Worm (Caenorhabditis elegans) whole organism, L4 larva: ENCODE results near the gene T19B10.12.

Source experiments
- F10B5.3 ChIP-seq: sonication (generic microtip); optimal IDR thresholded peaks from 2 replicates; lab custom pipeline; 2016; ENCODE audit warnings: mild to moderate bottlenecking, missing genetic modification characterization, missing compliant biosample characterization
- F26F4.8 ChIP-seq: fragments of 200-800 bp; sonication (Bioruptor generic); conservative IDR thresholded peaks from 2 replicates; pipeline ENCODE4 v1.3.6; 2022; ENCODE audit warnings: missing genetic modification characterization, missing compliant biosample characterization
- F37D6.2 ChIP-seq: sonication (generic microtip); optimal IDR thresholded peaks from 2 replicates; lab custom pipeline; 2016; ENCODE audit warnings: mild to moderate bottlenecking, missing genetic modification characterization, missing compliant biosample characterization
- F44E2.7 ChIP-seq: fragments of 200-800 bp; sonication (Bioruptor generic); IDR thresholded peaks from 2 replicates; pipeline ENCODE4 v2.1.2; 2022; ENCODE audit warnings: missing genetic modification characterization, missing compliant biosample characterization
- T20F7.1 ChIP-seq: fragments of 200-800 bp; sonication (Bioruptor generic); optimal IDR thresholded peaks from 2 replicates; lab custom pipeline; 2018; ENCODE audit warnings: mild to moderate bottlenecking, missing genetic modification characterization, missing compliant biosample characterization
- Y5F2A.4 ChIP-seq: fragments of 200-800 bp; sonication (Bioruptor generic); optimal IDR thresholded peaks from 2 replicates; lab custom pipeline; 2018; ENCODE audit warnings: mild to moderate bottlenecking, missing genetic modification characterization, missing compliant biosample characterization
- aly-2 ChIP-seq: sonication (generic microtip); optimal IDR thresholded peaks from 2 replicates; lab custom pipeline; 2018; ENCODE audit warnings: missing biosample characterization, missing genetic modification characterization
- ama-1 ChIP-seq: fragments of 150-350 bp; optimal IDR thresholded peaks from 2 replicates; lab custom pipeline; 2014; ENCODE audit warnings: inconsistent platforms, mixed read lengths
- attf-4 ChIP-seq: sonication (generic microtip); optimal IDR thresholded peaks from 3 replicates; lab custom pipeline; 2017; ENCODE audit warnings: missing biosample characterization, missing genetic modification characterization
- ceh-44 ChIP-seq: fragments of 200-800 bp; sonication (Bioruptor generic); IDR thresholded peaks from 2 replicates; pipeline ENCODE4 v1.3.6; 2022; ENCODE audit warnings: missing genetic modification reagents, missing genetic modification characterization, missing compliant biosample characterization
- ces-1 ChIP-seq: fragments of 150-350 bp; sonication (generic microtip); optimal IDR thresholded peaks from 4 replicates; lab custom pipeline; 2014; ENCODE audit warnings: missing biosample characterization, missing genetic modification reagents, missing genetic modification characterization
- ctbp-1 ChIP-seq: fragments of 200-800 bp; sonication (Bioruptor generic); IDR thresholded peaks from 2 replicates; pipeline ENCODE4 v1.3.6; 2022; ENCODE audit warnings: missing genetic modification reagents, missing genetic modification characterization, missing compliant biosample characterization
- daf-12 ChIP-seq: fragments of 150-350 bp; optimal IDR thresholded peaks from 2 replicates; lab custom pipeline; 2014; ENCODE audit warnings: missing biosample characterization, missing genetic modification reagents, missing genetic modification characterization
- daf-8 ChIP-seq: fragments of 200-800 bp; sonication (Bioruptor generic); IDR thresholded peaks from 2 replicates; pipeline ENCODE4 v1.3.6; 2022; ENCODE audit warnings: missing genetic modification characterization, missing compliant biosample characterization
- dmd-6 ChIP-seq: fragments of 200-800 bp; sonication (Bioruptor generic); IDR thresholded peaks from 2 replicates; pipeline ENCODE4 v1.3.6; 2022; ENCODE audit warnings: missing genetic modification reagents, missing genetic modification characterization, missing compliant biosample characterization
- dpl-1 ChIP-seq: fragments of 150-350 bp; optimal IDR thresholded peaks from 2 replicates; lab custom pipeline; 2014; ENCODE audit warnings: missing biosample characterization, missing genetic modification reagents, missing genetic modification characterization
- dve-1 ChIP-seq: sonication (generic microtip); optimal IDR thresholded peaks from 2 replicates; lab custom pipeline; 2017; ENCODE audit warnings: antibody characterized with exemption, mild to moderate bottlenecking, missing genetic modification characterization, missing compliant biosample characterization; ENCODE audit not compliant: insufficient read depth
- fkh-10 ChIP-seq: fragments of 150-350 bp; optimal IDR thresholded peaks from 2 replicates; lab custom pipeline; 2014; ENCODE audit warnings: missing biosample characterization, missing genetic modification reagents, missing genetic modification characterization
- fos-1 ChIP-seq: fragments of 150-350 bp; optimal IDR thresholded peaks from 2 replicates; lab custom pipeline; 2014; ENCODE audit warnings: missing biosample characterization, missing genetic modification characterization
- gei-8 ChIP-seq: fragments of 200-800 bp; sonication (Bioruptor generic); optimal IDR thresholded peaks from 2 replicates; lab custom pipeline; 2018; ENCODE audit warnings: mild to moderate bottlenecking, missing genetic modification characterization, missing compliant biosample characterization
- hlh-11 ChIP-seq: fragments of 200-800 bp; sonication (Bioruptor generic); optimal IDR thresholded peaks from 2 replicates; lab custom pipeline; 2018; ENCODE audit warnings: mild to moderate bottlenecking, missing genetic modification characterization, missing compliant biosample characterization
- hlh-30 ChIP-seq: sonication (generic microtip); optimal IDR thresholded peaks from 2 replicates; lab custom pipeline; 2017; ENCODE audit warnings: antibody characterized with exemption, mild to moderate bottlenecking, missing genetic modification characterization, missing compliant biosample characterization; ENCODE audit not compliant: insufficient read depth
- hmg-1.1 ChIP-seq: fragments of 200-800 bp; sonication (Bioruptor generic); IDR thresholded peaks from 2 replicates; pipeline ENCODE4 v1.3.6; 2022; ENCODE audit warnings: missing genetic modification reagents, missing genetic modification characterization, missing compliant biosample characterization
- lin-1 ChIP-seq: fragments of 200-800 bp; sonication (Bioruptor generic); IDR thresholded peaks from 2 replicates; pipeline ENCODE4 v1.3.6; 2022; ENCODE audit warnings: missing genetic modification reagents, missing genetic modification characterization, missing compliant biosample characterization
- lin-29 ChIP-seq: fragments of 200-800 bp; sonication (Bioruptor generic); IDR thresholded peaks from 2 replicates; pipeline ENCODE4 v1.3.6; 2022; ENCODE audit warnings: missing genetic modification reagents, missing genetic modification characterization, missing compliant biosample characterization
- lin-38 ChIP-seq: fragments of 200-800 bp; sonication (Bioruptor generic); IDR thresholded peaks from 2 replicates; pipeline ENCODE4 v1.3.6; 2022; ENCODE audit warnings: missing genetic modification reagents, missing genetic modification characterization, missing compliant biosample characterization
- lir-3 ChIP-seq: sonication (generic microtip); optimal IDR thresholded peaks from 2 replicates; lab custom pipeline; 2016; ENCODE audit warnings: mild to moderate bottlenecking, missing genetic modification characterization, missing compliant biosample characterization
- lsy-2 ChIP-seq, 2 experiments: fragments of 150-350 bp in 1 of 2; sonication (generic microtip) in 1 of 2; optimal IDR thresholded peaks; 2 replicates each; lab custom pipeline; 2014 to 2017; ENCODE audit warnings: missing biosample characterization in 2 of 2, missing genetic modification characterization in 2 of 2
- mep-1 ChIP-seq: fragments of 150-350 bp; sonication (generic microtip); optimal IDR thresholded peaks from 3 replicates; lab custom pipeline; 2014; ENCODE audit warnings: missing biosample characterization, missing genetic modification characterization
- mxl-2 ChIP-seq: fragments of 200-800 bp; sonication (Bioruptor generic); conservative IDR thresholded peaks from 2 replicates; pipeline ENCODE4 v1.3.6; 2022; ENCODE audit warnings: missing genetic modification reagents, missing genetic modification characterization, missing compliant biosample characterization
- nhr-25 ChIP-seq: sonication (generic microtip); optimal IDR thresholded peaks from 2 replicates; lab custom pipeline; 2017; ENCODE audit warnings: missing genetic modification characterization, mild to moderate bottlenecking, missing compliant biosample characterization, antibody characterized with exemption, moderate library complexity, borderline replicate concordance; ENCODE audit not compliant: insufficient read depth
- nhr-28 ChIP-seq: fragments of 150-350 bp; optimal IDR thresholded peaks from 2 replicates; lab custom pipeline; 2014; ENCODE audit warnings: missing biosample characterization, missing genetic modification characterization
- nhr-41 ChIP-seq: fragments of 200-800 bp; sonication (Bioruptor generic); IDR thresholded peaks from 2 replicates; pipeline ENCODE4 v1.3.6; 2022; ENCODE audit warnings: missing genetic modification reagents, missing genetic modification characterization, missing compliant biosample characterization
- nhr-42 ChIP-seq: fragments of 200-800 bp; sonication (Bioruptor generic); IDR thresholded peaks from 2 replicates; pipeline ENCODE4 v1.3.6; 2022; ENCODE audit warnings: missing genetic modification characterization, missing compliant biosample characterization
- nhr-76 ChIP-seq: fragments of 150-350 bp; optimal IDR thresholded peaks from 2 replicates; lab custom pipeline; 2014; ENCODE audit warnings: missing biosample characterization, missing genetic modification characterization
- pha-4 ChIP-seq, 2 experiments: fragments of 150-350 bp in 1 of 2; fragments of 200-800 bp in 1 of 2; sonication (Bioruptor generic) in 1 of 2; IDR thresholded peaks in 1 of 2; optimal IDR thresholded peaks in 1 of 2; 2 replicates each; pipeline versions ENCODE4 v1.3.6 to Lab custom; 2014 to 2022; ENCODE audit warnings: missing genetic modification characterization in 2 of 2, missing genetic modification reagents in 2 of 2, missing biosample characterization in 1 of 2, missing compliant biosample characterization in 1 of 2
- php-3 ChIP-seq: fragments of 200-800 bp; sonication (Bioruptor generic); IDR thresholded peaks from 2 replicates; pipeline ENCODE4 v1.3.6; 2022; ENCODE audit warnings: missing genetic modification reagents, missing genetic modification characterization, missing compliant biosample characterization
- rbr-2 ChIP-seq: sonication (generic microtip); optimal IDR thresholded peaks from 2 replicates; lab custom pipeline; 2016; ENCODE audit warnings: missing genotype, missing genetic modification characterization, missing compliant biosample characterization
- set-16 ChIP-seq: fragments of 200-800 bp; sonication (Bioruptor generic); IDR thresholded peaks from 2 replicates; pipeline ENCODE4 v1.3.6; 2022; ENCODE audit warnings: missing genetic modification reagents, missing genetic modification characterization, missing compliant biosample characterization
- snpc-4 ChIP-seq: fragments of 150-350 bp; optimal IDR thresholded peaks from 2 replicates; lab custom pipeline; 2014; ENCODE audit warnings: missing biosample characterization, missing genetic modification characterization
- tra-1 ChIP-seq: fragments of 200-800 bp; sonication (Bioruptor generic); IDR thresholded peaks from 2 replicates; pipeline ENCODE4 v1.3.6; 2022; ENCODE audit warnings: missing genetic modification reagents, missing genetic modification characterization, missing compliant biosample characterization
- unc-39 ChIP-seq: sonication (generic microtip); optimal IDR thresholded peaks from 2 replicates; lab custom pipeline; 2017; ENCODE audit warnings: missing biosample characterization, missing genetic modification characterization
- unc-62 ChIP-seq, 3 experiments: fragments of 150-350 bp in 1 of 3; sonication (generic microtip); optimal IDR thresholded peaks in 2 of 3; peaks in 1 of 3; 1 replicate in 1 of 3; 2 replicates in 2 of 3; lab custom pipeline; 2014 to 2017; ENCODE audit warnings: missing biosample characterization in 3 of 3, missing genetic modification characterization in 3 of 3, missing genetic modification reagents in 3 of 3, missing genotype in 1 of 3
- zfp-3 ChIP-seq: fragments of 200-800 bp; sonication (Bioruptor generic); conservative IDR thresholded peaks from 2 replicates; pipeline ENCODE4 v1.3.6; 2022; ENCODE audit warnings: missing genetic modification reagents, missing genetic modification characterization, missing compliant biosample characterization

The T19B10.12 gene

DNA sequence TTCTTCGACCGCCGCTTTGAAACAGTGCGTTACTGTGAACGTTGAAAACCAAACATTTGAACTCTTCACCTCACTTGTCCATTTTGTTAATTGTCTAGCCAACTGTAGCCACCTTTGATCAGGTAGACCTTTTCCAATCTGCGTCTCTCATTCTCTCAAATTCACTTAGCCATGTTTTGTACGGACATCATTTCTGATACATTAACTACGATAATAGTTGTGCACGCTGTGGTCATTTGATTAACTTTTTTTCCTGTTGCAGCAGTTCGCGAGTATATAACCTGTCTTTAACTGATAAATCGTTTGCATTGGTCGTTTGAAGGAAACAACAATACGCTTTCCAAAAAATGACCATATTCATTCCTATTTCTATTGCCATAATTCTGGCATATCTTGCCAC, 33.4 kb upstream of the T19B10.12 start, which contains the start of gene cyp-29A2 (continued):
- TF ChIP-seq Y5F2A.4 (no peak), lin-1 (GFP tag; lab: Robert Waterston, UW) (no peak), hlh-30 (tag; lab: Kevin White, UChicago) (peak; percentile 52)

- TF ChIP-seq unc-39 (tag; lab: Kevin White, UChicago) (no peak), nhr-28 (tag; lab: Kevin White, UChicago) (peak; percentile 54)
These were observed 30.4 kb upstream of the T19B10.12 start for ce11 chrV:11220415-11220814.

ce11 chrV:11220936-11221335, 29.9 kb upstream of the T19B10.12 start, which contains the start of gene T19B10.2:
Gene T19B10.2 (plus strand): TSS chrV:11221302.
- TF ChIP-seq F10B5.3 (tag; lab: Kevin White, UChicago) (no peak), nhr-76 (no peak), mxl-2 (GFP tag; lab: Robert Waterston, UW) (no peak), fkh-10 (GFP tag; lab: Kevin White, UChicago) (no peak), aly-2 (tag; lab: Kevin White, UChicago) (no peak), ceh-44 (no peak), set-16 (GFP tag; lab: Robert Waterston, UW) (no peak), dpl-1 (GFP tag; lab: Kevin White, UChicago) (no peak), nhr-41 (GFP tag; lab: Robert Waterston, UW) (no peak), daf-8 (GFP tag; lab: Robert Waterston, UW) (no peak), zfp-3 (no peak), nhr-25 (no peak), tra-1 (GFP tag; lab: Robert Waterston, UW) (no peak), dmd-6 (no peak), F37D6.2 (tag; lab: Kevin White, UChicago) (no peak), T20F7.1 (GFP tag; lab: Kevin White, UChicago) (no peak), fos-1 (no peak)
- TF ChIP-seq, all 104 proteins: peak for 0

DNA sequence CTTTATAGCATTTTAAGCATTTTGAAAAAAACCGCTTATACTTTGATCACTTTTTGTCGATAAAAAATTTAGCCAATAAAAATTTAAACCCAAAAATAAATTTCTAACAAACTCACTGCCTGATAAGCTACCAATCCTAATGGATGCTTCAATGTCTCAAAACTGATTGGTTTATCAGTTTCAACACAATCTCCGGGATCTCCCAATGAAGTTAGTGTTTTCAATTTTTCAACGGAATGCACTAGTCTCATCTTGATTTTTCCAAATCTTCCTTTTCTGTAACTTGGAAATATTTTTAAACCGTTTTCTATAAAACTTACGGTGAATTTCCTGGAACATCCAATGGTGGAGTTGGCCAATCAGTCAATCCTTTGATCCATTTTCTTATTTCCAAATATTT, 27.1 kb upstream of the T19B10.12 start:
- TF ChIP-seq ctbp-1 (GFP tag; lab: Robert Waterston, UW) (no peak), nhr-42 (GFP tag; lab: Robert Waterston, UW) (no peak), php-3 (no peak), lir-3 (tag; lab: Kevin White, UChicago) (no peak), unc-62 (GFP tag; optimal IDR thresholded peaks at IDR 0.05 in 1 of 2; lab: Kevin White, UChicago) (peak in 1 of 2 experiments; percentile 91), unc-62 (tag; optimal IDR thresholded peaks at IDR 0.05; lab: Kevin White, UChicago) (no peak), mep-1 (tag; lab: Kevin White, UChicago) (no peak), hlh-11 (tag; lab: Kevin White, UChicago) (no peak)

DNA sequence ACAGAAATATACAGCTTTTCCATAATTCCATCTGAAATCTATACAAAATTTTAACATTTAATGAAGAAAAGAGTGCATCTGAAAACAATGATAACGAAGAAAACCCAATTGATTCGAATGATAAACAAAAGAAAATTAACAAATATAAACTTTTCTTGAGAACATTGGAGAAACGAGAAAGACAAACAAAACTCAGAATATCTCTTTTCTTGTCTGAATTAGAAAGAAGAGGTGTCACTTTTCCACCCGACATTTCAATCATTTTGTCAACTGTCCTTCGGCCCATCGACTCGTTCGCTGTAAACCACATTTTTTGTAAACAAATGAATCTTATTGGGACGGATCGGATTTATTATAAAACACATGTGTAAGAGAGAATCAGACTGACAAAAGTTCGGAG, 24.9 kb upstream of the T19B10.12 start, which contains the start of gene bgal-1:
bgal-1 (minus strand) TSS at position 38 of the 400 bp plus-strand sequence.
- TF ChIP-seq lin-29 (GFP tag; lab: Robert Waterston, UW) (no peak), F26F4.8 (GFP tag; lab: Robert Waterston, UW) (no peak), gei-8 (no peak), fos-1 (no peak), dve-1 (tag; lab: Kevin White, UChicago) (peak; percentile 43), nhr-28 (tag; lab: Kevin White, UChicago) (no peak), daf-12 (no peak), php-3 (no peak), rbr-2 (tag; lab: Kevin White, UChicago) (no peak), hmg-1.1 (GFP tag; lab: Robert Waterston, UW) (no peak), ces-1 (GFP tag; lab: Kevin White, UChicago) (no peak), pha-4 (GFP tag; IDR thresholded peaks at IDR 0.05; lab: Robert Waterston, UW) (peak; percentile 6; the same call in 1 of the 2 replicates), pha-4 (tag; optimal IDR thresholded peaks at IDR 0.05; lab: Kevin White, UChicago) (no peak), F44E2.7 (GFP tag; lab: Robert Waterston, UW) (no peak), nhr-42 (GFP tag; lab: Robert Waterston, UW) (no peak), lsy-2 (tag; optimal IDR thresholded peaks at IDR 0.05; lab: Kevin White, UChicago) (peak in 1 of 2 experiments; percentile 55), attf-4 (no peak), lin-38 (GFP tag; lab: Robert Waterston, UW) (no peak), mep-1 (tag; lab: Kevin White, UChicago) (peak; percentile 53), snpc-4 (no peak), hlh-30 (tag; lab: Kevin White, UChicago) (peak; percentile 4), ama-1 (peak; percentile 92)
